Worm (Caenorhabditis elegans) whole organism, early embryonic: ENCODE results near the gene F38H4.6.

ENCODE experiments used
- B0310.2 ChIP-seq: sonication (generic microtip); optimal IDR thresholded peaks from 2 replicates; lab custom pipeline; 2016; ENCODE audit warnings: mild to moderate bottlenecking, missing genetic modification characterization, missing compliant biosample characterization
- aly-1 ChIP-seq: sonication (generic microtip); optimal IDR thresholded peaks from 2 replicates; lab custom pipeline; 2016; ENCODE audit warnings: missing genetic modification characterization, missing compliant biosample characterization
- ama-1 ChIP-seq: fragments of 150-350 bp; optimal IDR thresholded peaks from 2 replicates; lab custom pipeline; 2014
- ceh-13 ChIP-seq: fragments of 200-800 bp; sonication (Bioruptor generic); optimal IDR thresholded peaks from 2 replicates; lab custom pipeline; 2018; ENCODE audit warnings: mild to moderate bottlenecking, missing genetic modification characterization, missing compliant biosample characterization
- ceh-36 ChIP-seq: sonication (generic microtip); optimal IDR thresholded peaks from 2 replicates; lab custom pipeline; 2016; ENCODE audit warnings: missing genetic modification characterization, inconsistent platforms, missing compliant biosample characterization
- ets-7 ChIP-seq: sonication (generic microtip); optimal IDR thresholded peaks from 2 replicates; lab custom pipeline; 2016; ENCODE audit warnings: missing genotype, missing genetic modification characterization, missing compliant biosample characterization
- hmbx-1 ChIP-seq: sonication (generic microtip); optimal IDR thresholded peaks from 2 replicates; lab custom pipeline; 2016; ENCODE audit warnings: mild to moderate bottlenecking, missing genetic modification characterization, missing compliant biosample characterization
- hnd-1 ChIP-seq: sonication (generic microtip); optimal IDR thresholded peaks from 2 replicates; lab custom pipeline; 2016; ENCODE audit warnings: missing genetic modification characterization, missing compliant biosample characterization
- scrt-1 ChIP-seq: fragments of 200-800 bp; sonication (Bioruptor generic); IDR thresholded peaks from 2 replicates; pipeline ENCODE4 v1.3.6; 2022; ENCODE audit warnings: missing genetic modification characterization, missing compliant biosample characterization
- sea-1 ChIP-seq: fragments of 200-800 bp; sonication (Bioruptor generic); conservative IDR thresholded peaks from 2 replicates; pipeline ENCODE4 v1.3.6; 2022; ENCODE audit warnings: missing genetic modification characterization, missing compliant biosample characterization
- tbx-11 ChIP-seq: fragments of 200-800 bp; sonication (Bioruptor generic); IDR thresholded peaks from 2 replicates; pipeline ENCODE4 v1.3.6; 2022; ENCODE audit warnings: missing genetic modification characterization, missing compliant biosample characterization

- TF ChIP-seq ama-1 (lab: Kevin White, UChicago), result no peak
- TF ChIP-seq hmbx-1 (tag; lab: Kevin White, UChicago), result no peak
- TF ChIP-seq aly-1, result no peak
- TF ChIP-seq ceh-13, result no peak
- TF ChIP-seq tbx-11 (GFP tag; lab: Robert Waterston, UW), result no peak
- TF ChIP-seq sea-1 (GFP tag; lab: Robert Waterston, UW), result no peak
- no peak for TF ChIP-seq ceh-36
- TF ChIP-seq scrt-1, result no peak
- TF ChIP-seq B0310.2 (tag; lab: Kevin White, UChicago), result no peak
- TF ChIP-seq ets-7, result no peak
- TF ChIP-seq hnd-1 (tag; lab: Kevin White, UChicago), result no peak
Measured at ce11 chrIV:11851882-11852281, 4.2 kb upstream of the F38H4.6 start, which contains the start of gene F38H4.5.
